Fruit fly (Drosophila melanogaster) whole organism, embryonic: Measurements from ENCODE around the gene STUB1.

Experiments used
- Aef1 ChIP-seq: fragments of 200-800 bp; sonication (Bioruptor generic); IDR thresholded peaks from 3 replicates; pipeline ENCODE4 v1.3.6; 2022; ENCODE audit warnings: missing biosample characterization, missing genetic modification characterization
- CG10209 ChIP-seq: fragments of 200-800 bp; sonication (Bioruptor generic); optimal IDR thresholded peaks from 3 replicates; lab custom pipeline; 2017; ENCODE audit warnings: missing biosample characterization, mild to moderate bottlenecking, missing genetic modification characterization, missing genetic modification reagents
- CG10366 ChIP-seq: fragments of 200-800 bp; sonication (Bioruptor generic); IDR thresholded peaks from 2 replicates; pipeline ENCODE4 v1.3.6; 2022; ENCODE audit warnings: missing biosample characterization, missing genetic modification characterization
- CG10565 ChIP-seq: fragments of 200-800 bp; sonication (Bioruptor generic); optimal IDR thresholded peaks from 3 replicates; lab custom pipeline; 2016; ENCODE audit warnings: missing biosample characterization, mild to moderate bottlenecking, missing genetic modification characterization
- CG11560 ChIP-seq: fragments of 200-800 bp; sonication (Bioruptor generic); IDR thresholded peaks from 3 replicates; pipeline ENCODE4 v1.3.6; 2022; ENCODE audit warnings: missing biosample characterization, missing genetic modification characterization
- CG11695 ChIP-seq: fragments of 200-800 bp; sonication (Bioruptor generic); IDR thresholded peaks from 3 replicates; pipeline ENCODE4 v1.3.6; 2022; ENCODE audit warnings: missing biosample characterization, missing genetic modification characterization
- CG13287 ChIP-seq: fragments of 200-800 bp; sonication (Bioruptor generic); IDR thresholded peaks from 2 replicates; pipeline ENCODE4 v1.3.6; 2022; ENCODE audit warnings: missing biosample characterization, missing genetic modification characterization; ENCODE audit not compliant: partially characterized antibody
- CG14050 ChIP-seq: fragments of 200-800 bp; sonication (Bioruptor generic); IDR thresholded peaks from 3 replicates; pipeline ENCODE4 v1.3.6; 2022; ENCODE audit warnings: missing biosample characterization, missing genetic modification characterization
- CG16779 ChIP-seq: fragments of 200-800 bp; sonication (Bioruptor generic); IDR thresholded peaks from 2 replicates; pipeline ENCODE4 v1.3.6; 2022; ENCODE audit warnings: missing biosample characterization, missing genetic modification characterization
- CG16815 ChIP-seq: fragments of 200-800 bp; sonication (Bioruptor generic); optimal IDR thresholded peaks from 3 replicates; lab custom pipeline; 2017; ENCODE audit warnings: missing biosample characterization, mild to moderate bottlenecking, missing genetic modification characterization
- CG2129 ChIP-seq: fragments of 200-800 bp; sonication (Bioruptor generic); IDR thresholded peaks from 2 replicates; pipeline ENCODE4 v1.3.6; 2022; ENCODE audit warnings: missing biosample characterization, missing genetic modification characterization; ENCODE audit not compliant: partially characterized antibody
- CG32767 ChIP-seq: fragments of 200-800 bp; sonication (Bioruptor generic); IDR thresholded peaks from 2 replicates; pipeline ENCODE4 v1.3.6; 2022; ENCODE audit warnings: missing biosample characterization, missing genetic modification characterization
- CG32772 ChIP-seq: fragments of 200-800 bp; sonication (Bioruptor generic); IDR thresholded peaks from 2 replicates; pipeline ENCODE4 v1.3.6; 2022; ENCODE audit warnings: missing biosample characterization, missing genetic modification characterization
- CG34224 ChIP-seq: fragments of 200-800 bp; sonication (Bioruptor generic); IDR thresholded peaks from 3 replicates; pipeline ENCODE4 v1.3.6; 2022; ENCODE audit warnings: missing biosample characterization, missing genetic modification characterization; ENCODE audit not compliant: partially characterized antibody
- CG34422 ChIP-seq: fragments of 200-800 bp; sonication (Bioruptor generic); IDR thresholded peaks from 3 replicates; pipeline ENCODE4 v1.3.6; 2022; ENCODE audit warnings: missing biosample characterization, missing genetic modification characterization
- CG3995 ChIP-seq: fragments of 200-800 bp; sonication (Bioruptor generic); optimal IDR thresholded peaks from 3 replicates; lab custom pipeline; 2016; ENCODE audit warnings: missing biosample characterization, missing genetic modification characterization
- CG6765 ChIP-seq: fragments of 200-800 bp; sonication (Bioruptor generic); optimal IDR thresholded peaks from 3 replicates; lab custom pipeline; 2017; ENCODE audit warnings: missing biosample characterization, mild to moderate bottlenecking, missing genetic modification characterization
- CG9797 ChIP-seq: fragments of 200-800 bp; sonication (Bioruptor generic); optimal IDR thresholded peaks from 3 replicates; lab custom pipeline; 2018; ENCODE audit warnings: missing biosample characterization, mild to moderate bottlenecking, missing genetic modification characterization
- D19A ChIP-seq: fragments of 200-800 bp; optimal IDR thresholded peaks from 3 replicates; lab custom pipeline; 2019; ENCODE audit warnings: missing biosample characterization, mild to moderate bottlenecking, missing genetic modification characterization, moderate library complexity
- Dip3 ChIP-seq: fragments of 200-800 bp; sonication (Bioruptor generic); optimal IDR thresholded peaks from 3 replicates; lab custom pipeline; 2016; ENCODE audit warnings: missing biosample characterization, missing genetic modification characterization
- Doc2 ChIP-seq: fragments of 200-800 bp; sonication (Bioruptor generic); IDR thresholded peaks from 2 replicates; pipeline ENCODE4 v1.3.6; 2022; ENCODE audit warnings: missing biosample characterization, missing genetic modification characterization
- Hr39 ChIP-seq: fragments of >200 bp; optimal IDR thresholded peaks from 2 replicates; lab custom pipeline; 2017
- Lpt ChIP-seq: fragments of >200 bp; optimal IDR thresholded peaks from 2 replicates; lab custom pipeline; 2018; ENCODE audit warnings: missing biosample characterization, missing genetic modification characterization
- Max ChIP-seq: fragments of 200-800 bp; sonication (Bioruptor generic); optimal IDR thresholded peaks from 2 replicates; lab custom pipeline; 2016; ENCODE audit warnings: missing biosample characterization, mild to moderate bottlenecking, missing genetic modification characterization
- Med ChIP-seq: fragments of 200-800 bp; sonication (Bioruptor generic); peaks from one replicate; lab custom pipeline; 2016; ENCODE audit warnings: missing biosample characterization, missing genetic modification characterization, mild to moderate bottlenecking, inconsistent platforms, moderate library complexity
- Ravus ChIP-seq: fragments of 200-800 bp; sonication (Bioruptor generic); IDR thresholded peaks from 2 replicates; pipeline ENCODE4 v1.3.6; 2022; ENCODE audit warnings: missing biosample characterization, missing genetic modification characterization
- Side ChIP-seq: fragments of 200-800 bp; sonication (Bioruptor generic); optimal IDR thresholded peaks from 2 replicates; lab custom pipeline; 2016; ENCODE audit warnings: missing biosample characterization, missing genetic modification characterization
- Trl ChIP-seq, 3 experiments: fragments of >200 bp in 2 of 3; fragments of 200-800 bp in 1 of 3; sonication (Bioruptor generic) in 1 of 3; optimal IDR thresholded peaks; 2 replicates in 1 of 3; 3 replicates in 2 of 3; lab custom pipeline; 2016 to 2017; ENCODE audit warnings: missing biosample characterization in 1 of 3, missing genetic modification characterization in 1 of 3
- al ChIP-seq: fragments of 200-800 bp; sonication (Bioruptor generic); IDR thresholded peaks from 2 replicates; pipeline ENCODE4 v1.3.6; 2022; ENCODE audit warnings: missing biosample characterization, missing genetic modification characterization
- bab2 ChIP-seq: fragments of 200-800 bp; sonication (Bioruptor generic); optimal IDR thresholded peaks from 2 replicates; lab custom pipeline; 2016; ENCODE audit warnings: missing biosample characterization, missing genetic modification characterization
- cad ChIP-seq: fragments of >200 bp; optimal IDR thresholded peaks from 2 replicates; lab custom pipeline; 2017; ENCODE audit warnings: missing biosample characterization, missing genetic modification characterization
- crp ChIP-seq, 2 experiments: fragments of 200-800 bp; sonication (Bioruptor generic); optimal IDR thresholded peaks; 2 replicates in 1 of 2; 3 replicates in 1 of 2; lab custom pipeline; 2017; ENCODE audit warnings: missing biosample characterization in 2 of 2, missing genetic modification characterization in 2 of 2, mild to moderate bottlenecking in 1 of 2, moderate library complexity in 1 of 2
- dimm ChIP-seq: fragments of 200-800 bp; sonication (Bioruptor generic); IDR thresholded peaks from 2 replicates; pipeline ENCODE4 v1.3.6; 2022; ENCODE audit warnings: missing biosample characterization, missing genetic modification characterization
- disco-r ChIP-seq: fragments of 200-800 bp; sonication (Bioruptor generic); optimal IDR thresholded peaks from 2 replicates; lab custom pipeline; 2016; ENCODE audit warnings: missing biosample characterization, missing genetic modification characterization
- ems ChIP-seq: fragments of 200-800 bp; sonication (Bioruptor generic); optimal IDR thresholded peaks from 3 replicates; lab custom pipeline; 2016; ENCODE audit warnings: missing biosample characterization, missing genetic modification characterization
- gfzf ChIP-seq: fragments of 200-800 bp; sonication (Bioruptor generic); optimal IDR thresholded peaks from 2 replicates; lab custom pipeline; 2016; ENCODE audit warnings: missing biosample characterization, mild to moderate bottlenecking, missing genetic modification characterization, moderate library complexity
- hth ChIP-seq: fragments of >200 bp; optimal IDR thresholded peaks from 2 replicates; lab custom pipeline; 2017; ENCODE audit warnings: inconsistent platforms
- kni ChIP-seq: fragments of 200-800 bp; sonication (Bioruptor generic); optimal IDR thresholded peaks from 3 replicates; lab custom pipeline; 2017; ENCODE audit warnings: mild to moderate bottlenecking, missing biosample characterization, missing genetic modification reagents, missing genetic modification characterization
- nerfin-1 ChIP-seq: fragments of 200-800 bp; sonication (Bioruptor generic); optimal IDR thresholded peaks from 3 replicates; lab custom pipeline; 2019; ENCODE audit warnings: missing biosample characterization, mild to moderate bottlenecking, missing genetic modification characterization, moderate library complexity
- prd ChIP-seq, 3 experiments: fragments of >200 bp in 2 of 3; fragments of 200-800 bp in 1 of 3; sonication (Bioruptor generic) in 1 of 3; optimal IDR thresholded peaks in 2 of 3; IDR thresholded peaks in 1 of 3; 2 replicates in 2 of 3; 3 replicates in 1 of 3; pipeline versions ENCODE4 v1.3.6 to Lab custom; 2017 to 2022; ENCODE audit warnings: missing biosample characterization in 1 of 3, missing genetic modification characterization in 1 of 3
- pzg ChIP-seq: fragments of 200-800 bp; sonication (Bioruptor generic); optimal IDR thresholded peaks from 3 replicates; lab custom pipeline; 2018; ENCODE audit warnings: missing biosample characterization, mild to moderate bottlenecking, missing genetic modification characterization, moderate library complexity
- sim ChIP-seq: fragments of 200-800 bp; sonication (Bioruptor generic); IDR thresholded peaks from 2 replicates; pipeline ENCODE4 v1.3.6; 2022; ENCODE audit warnings: missing biosample characterization, missing genetic modification characterization
- sisA ChIP-seq: fragments of 200-800 bp; sonication (Bioruptor generic); IDR thresholded peaks from 2 replicates; pipeline ENCODE4 v1.3.6; 2022; ENCODE audit warnings: missing biosample characterization, missing genetic modification characterization
- tin ChIP-seq: fragments of 200-800 bp; sonication (Bioruptor generic); optimal IDR thresholded peaks from 3 replicates; lab custom pipeline; 2016; ENCODE audit warnings: missing biosample characterization, missing genetic modification characterization
- tna ChIP-seq: fragments of 200-800 bp; sonication (Bioruptor generic); IDR thresholded peaks from 2 replicates; pipeline ENCODE4 v1.3.6; 2022; ENCODE audit warnings: missing biosample characterization, missing genetic modification characterization; ENCODE audit not compliant: partially characterized antibody
- unc-4 ChIP-seq: fragments of 200-800 bp; sonication (Bioruptor generic); IDR thresholded peaks from 2 replicates; pipeline ENCODE4 v1.3.6; 2022; ENCODE audit warnings: missing biosample characterization, missing genetic modification characterization; ENCODE audit not compliant: partially characterized antibody
- wek ChIP-seq: fragments of 200-800 bp; sonication (Bioruptor generic); optimal IDR thresholded peaks from 3 replicates; lab custom pipeline; 2018; ENCODE audit warnings: missing biosample characterization, mild to moderate bottlenecking, missing genetic modification characterization, moderate library complexity

Gene STUB1

dm6 chr2L:10483073-10483472 lies 45.7 kb downstream of the STUB1 start, which contains the start of gene Grip75 (continued):
- TF ChIP-seq CG10565 (GFP tag; lab: Kevin White, UChicago): no peak
- TF ChIP-seq pzg (GFP tag; lab: Kevin White, UChicago): peak; percentile 57
- 0 out of 2 replicates have a peak, but pooled peaks have one; percentile 20 for TF ChIP-seq CG2129 (GFP tag; lab: Robert Waterston, UW)
- peak; percentile 66 for TF ChIP-seq Med (GFP tag; lab: Kevin White, UChicago)
- TF ChIP-seq CG13287 (GFP tag; lab: Robert Waterston, UW): peak; percentile 74
- TF ChIP-seq wek: peak; percentile 99
- no peak for TF ChIP-seq CG11560 (tag; lab: Robert Waterston, UW)
- TF ChIP-seq nerfin-1: peak; percentile 15
- TF ChIP-seq, all 482 proteins: peak for 41

dm6 chr2L:10488484-10489223 lies 51.3 kb downstream of the STUB1 start, which contains the start of the genes Cog4 and CG6144:
Gene Cog4 (minus strand): TSS chr2L:10488622.
Gene CG6144 (plus strand): TSS chr2L:10488694.
- no peak for TF ChIP-seq hth (lab: Kevin White, UChicago)
- TF ChIP-seq CG9797 (GFP tag; lab: Kevin White, UChicago): peak; percentile 61
- TF ChIP-seq Max: peak; percentile 27
- no peak for TF ChIP-seq CG10209 (GFP tag; lab: Kevin White, UChicago)
- peak; percentile 91 for TF ChIP-seq CG3995 (GFP tag; lab: Kevin White, UChicago)
- TF ChIP-seq CG6765: no peak
- TF ChIP-seq CG32767 (GFP tag; lab: Robert Waterston, UW): no peak
- TF ChIP-seq gfzf (GFP tag; lab: Kevin White, UChicago): peak; percentile 56
- TF ChIP-seq Trl (optimal IDR thresholded peaks at IDR 0.05; lab: Kevin White, UChicago): no peak
- peak; percentile 62 for TF ChIP-seq Trl (GFP tag; optimal IDR thresholded peaks at IDR 0.05; lab: Kevin White, UChicago)
- no peak for TF ChIP-seq CG10565 (GFP tag; lab: Kevin White, UChicago)
- no peak for TF ChIP-seq Ravus (GFP tag; lab: Robert Waterston, UW)
- TF ChIP-seq CG16815 (GFP tag; lab: Kevin White, UChicago): no peak
- TF ChIP-seq CG10366: peak; percentile 13; the same call in 1 of the 2 replicates
- no peak for TF ChIP-seq CG14050 (GFP tag; lab: Robert Waterston, UW)
- TF ChIP-seq dimm (GFP tag; lab: Robert Waterston, UW): no peak
- TF ChIP-seq Hr39 (lab: Kevin White, UChicago): no peak
- no peak for TF ChIP-seq kni (GFP tag; lab: Kevin White, UChicago)
- no peak for TF ChIP-seq disco-r (GFP tag; lab: Kevin White, UChicago)
- TF ChIP-seq CG11695 (GFP tag; lab: Robert Waterston, UW): no peak
- TF ChIP-seq bab2 (GFP tag; lab: Kevin White, UChicago): peak; percentile 18
- TF ChIP-seq prd (optimal IDR thresholded peaks at IDR 0.05; lab: Kevin White, UChicago): no peak
- peak; percentile 48; the same call in 2 of the 3 replicates for TF ChIP-seq prd (GFP tag; IDR thresholded peaks at IDR 0.05; lab: Robert Waterston, UW)
- peak; percentile 83 for TF ChIP-seq unc-4 (GFP tag; lab: Robert Waterston, UW)
- TF ChIP-seq D19A (tag; lab: Kevin White, UChicago): no peak
- no peak for TF ChIP-seq Dip3
- TF ChIP-seq CG16779 (GFP tag; lab: Robert Waterston, UW): no peak
- TF ChIP-seq sisA: peak; percentile 21; the same call in 1 of the 2 replicates
- TF ChIP-seq ems (GFP tag; lab: Kevin White, UChicago): no peak
- peak; percentile 55; the same call in 1 of the 3 replicates for TF ChIP-seq CG34422 (GFP tag; lab: Robert Waterston, UW)
- peak; percentile 33 for TF ChIP-seq Side (GFP tag; lab: Kevin White, UChicago)
- TF ChIP-seq sim (GFP tag; lab: Robert Waterston, UW): no peak
- TF ChIP-seq Aef1: 0 out of 3 replicates have a peak, but pooled peaks have one; percentile 17
- TF ChIP-seq crp (GFP tag; optimal IDR thresholded peaks at IDR 0.05; lab: Kevin White, UChicago): peak; percentile 68 to 95
- TF ChIP-seq tin (GFP tag; lab: Kevin White, UChicago): peak; percentile 2
- no peak for TF ChIP-seq cad (GFP tag; lab: Kevin White, UChicago)
- TF ChIP-seq CG32772: 0 out of 2 replicates have a peak, but pooled peaks have one; percentile 12
- no peak for TF ChIP-seq Doc2 (GFP tag; lab: Robert Waterston, UW)
- TF ChIP-seq al (GFP tag; lab: Robert Waterston, UW): 0 out of 2 replicates have a peak, but pooled peaks have one; percentile 17
- peak; percentile 62 for TF ChIP-seq tna
- TF ChIP-seq Lpt: no peak
- TF ChIP-seq CG34224 (GFP tag; lab: Robert Waterston, UW): peak; percentile 82
